Worm (Caenorhabditis elegans) whole organism, L1 larva: Measurements from ENCODE around the gene eat-3.
A peak's percentile ranks its signal among the peaks of the same experiment; 100 is the strongest.

Experiments used
- ama-1 ChIP-seq: fragments of 150-350 bp; optimal IDR thresholded peaks from 2 replicates; lab custom pipeline; 2014
- dpl-1 ChIP-seq, 3 experiments: fragments of 150-350 bp in 2 of 3; sonication (generic microtip) in 1 of 3; optimal IDR thresholded peaks; 2 replicates each; lab custom pipeline; 2014 to 2017; ENCODE audit warnings: missing biosample characterization in 3 of 3, missing genetic modification characterization in 3 of 3, missing genetic modification reagents in 3 of 3
- efl-1 ChIP-seq, 4 experiments: fragments of 150-350 bp; optimal IDR thresholded peaks in 3 of 4; peaks in 1 of 4; 1 replicate in 1 of 4; 2 replicates in 3 of 4; lab custom pipeline; 2014; ENCODE audit warnings: missing biosample characterization in 2 of 4, missing genetic modification characterization in 2 of 4, missing genetic modification reagents in 2 of 4
- egl-13 ChIP-seq: sonication (generic microtip); optimal IDR thresholded peaks from 2 replicates; lab custom pipeline; 2016; ENCODE audit warnings: missing genotype, missing genetic modification reagents, missing genetic modification characterization, missing compliant biosample characterization
- fkh-10 ChIP-seq: sonication (generic microtip); optimal IDR thresholded peaks from 2 replicates; lab custom pipeline; 2017; ENCODE audit warnings: missing biosample characterization, missing genetic modification reagents, missing genetic modification characterization
- hlh-4 ChIP-seq: sonication (generic microtip); optimal IDR thresholded peaks from 2 replicates; lab custom pipeline; 2016; ENCODE audit warnings: mild to moderate bottlenecking, missing genetic modification characterization, missing compliant biosample characterization
- lin-39 ChIP-seq: fragments of 150-350 bp; optimal IDR thresholded peaks from 2 replicates; lab custom pipeline; 2014; ENCODE audit warnings: missing biosample characterization, missing genetic modification reagents, missing genetic modification characterization
- mep-1 ChIP-seq: fragments of 150-350 bp; optimal IDR thresholded peaks from 2 replicates; lab custom pipeline; 2014; ENCODE audit warnings: missing biosample characterization, missing genetic modification characterization
- nhr-28 ChIP-seq: fragments of 150-350 bp; optimal IDR thresholded peaks from 2 replicates; lab custom pipeline; 2014; ENCODE audit warnings: missing biosample characterization, missing genetic modification characterization
- rnt-1 ChIP-seq: sonication (generic microtip); optimal IDR thresholded peaks from 2 replicates; lab custom pipeline; 2016; ENCODE audit warnings: mild to moderate bottlenecking, missing genetic modification characterization, moderate library complexity, missing compliant biosample characterization
- snpc-4 ChIP-seq: fragments of 150-350 bp; optimal IDR thresholded peaks from 2 replicates; lab custom pipeline; 2014; ENCODE audit warnings: missing biosample characterization, missing genetic modification characterization

DNA sequence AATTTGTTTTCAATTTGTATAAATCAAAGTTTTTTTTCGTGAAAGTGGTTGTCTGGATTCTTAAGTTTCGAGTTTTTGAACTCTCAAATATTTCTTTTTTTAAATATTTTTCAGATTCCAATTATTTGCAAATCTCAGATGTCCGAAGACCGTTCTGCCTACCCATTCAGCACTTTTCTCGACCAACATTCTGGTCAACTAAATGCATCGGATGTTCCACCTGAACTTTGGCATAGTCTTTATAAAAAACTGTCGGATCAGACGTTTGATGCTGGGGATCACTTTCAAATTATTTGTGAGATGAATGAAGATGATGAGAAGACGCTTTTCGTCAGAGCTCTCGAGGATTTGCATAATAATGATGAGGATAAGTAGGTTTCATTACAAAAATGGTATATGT, 14.2 kb downstream of the eat-3 start, which contains the start of gene ttll-12:
- TF ChIP-seq fkh-10 (GFP tag; lab: Kevin White, UChicago) (no peak), ama-1 (lab: Kevin White, UChicago) (no peak), dpl-1 (GFP tag; optimal IDR thresholded peaks at IDR 0.05; lab: Kevin White, UChicago) (no peak), lin-39 (tag; lab: Kevin White, UChicago) (no peak), mep-1 (tag; lab: Kevin White, UChicago) (peak; percentile 10), nhr-28 (tag; lab: Kevin White, UChicago) (no peak), snpc-4 (tag; lab: Kevin White, UChicago) (no peak), egl-13 (tag; lab: Kevin White, UChicago) (no peak), efl-1 (optimal IDR thresholded peaks at IDR 0.05; lab: Kevin White, UChicago) (no peak), efl-1 (GFP tag; optimal IDR thresholded peaks at IDR 0.05 in 1 of 2; lab: Kevin White, UChicago) (no peak), hlh-4 (tag; lab: Kevin White, UChicago) (no peak), rnt-1 (tag; lab: Kevin White, UChicago) (no peak)
